Fruit fly (Drosophila melanogaster): ENCODE results near the gene yata.

The yata gene

dm6 chr3R:29778139-29778984 is 29.3 kb downstream of the yata start (continued):
- TF ChIP-seq CG8290 (GFP tag; optimal IDR thresholded peaks at IDR 0.05) (no peak), CG8290 (tag; optimal IDR thresholded peaks at IDR 0.05) (peak in 1 of 2 experiments; percentile 35), tna (GFP tag; IDR thresholded peaks at IDR 0.05; ENCODE audit: partially characterized antibody) (peak; percentile 41; the same call in 1 of the 2 replicates), Hr78 (GFP tag; optimal IDR thresholded peaks at IDR 0.05) (no peak), mld (GFP tag; IDR thresholded peaks at IDR 0.05; ENCODE audit: partially characterized antibody) (no peak), Antp (GFP tag; optimal IDR thresholded peaks at IDR 0.05) (no peak), CG13424 (tag; optimal IDR thresholded peaks at IDR 0.05) (no peak), CG34224 (GFP tag; IDR thresholded peaks at IDR 0.05; ENCODE audit: partially characterized antibody) (peak; percentile 15; the same call in 1 of the 3 replicates), kay (GFP tag; optimal IDR thresholded peaks at IDR 0.05) (peak; percentile 96), lilli (GFP tag; optimal IDR thresholded peaks at IDR 0.05) (no peak), CG7963 (GFP tag; IDR thresholded peaks at IDR 0.05; ENCODE audit: partially characterized antibody) (no peak), Rfx (GFP tag; IDR thresholded peaks at IDR 0.05) (no peak), Kr (GFP tag; optimal IDR thresholded peaks at IDR 0.05) (no peak), CG12769 (tag; optimal IDR thresholded peaks at IDR 0.05) (peak; percentile 69), sr (GFP tag; IDR thresholded peaks at IDR 0.05) (0 out of 3 replicates have a peak, but pooled peaks have one; percentile 21), CG14014 (GFP tag; IDR thresholded peaks at IDR 0.05) (no peak), Dfd (GFP tag; optimal IDR thresholded peaks at IDR 0.05) (no peak), bbx (GFP tag; IDR thresholded peaks at IDR 0.05; ENCODE audit: partially characterized antibody) (peak; percentile 60; the same call in 1 of the 2 replicates), Trl (optimal IDR thresholded peaks at IDR 0.05) (peak; percentile 5 to 29), Trl (GFP tag; optimal IDR thresholded peaks at IDR 0.05) (no peak), Doc3 (GFP tag; IDR thresholded peaks at IDR 0.05; ENCODE audit: partially characterized antibody) (no peak), z (GFP tag; IDR thresholded peaks at IDR 0.05) (peak; percentile 98), MBD-R2 (GFP tag; IDR thresholded peaks at IDR 0.05) (no peak)

dm6 chr3R:29778985-29779298 is 29.9 kb downstream of the yata start:
- peak; percentile 20 for TF ChIP-seq sug (tag; optimal IDR thresholded peaks at IDR 0.05)
- TF ChIP-seq lab (GFP tag; optimal IDR thresholded peaks at IDR 0.05), result peak; percentile 44
- no peak for TF ChIP-seq crol (GFP tag; IDR thresholded peaks at IDR 0.05)
- TF ChIP-seq CG7987 (GFP tag; optimal IDR thresholded peaks at IDR 0.05), result no peak
- peak; percentile 31; the same call in 1 of the 2 replicates for TF ChIP-seq CG11696 (GFP tag; IDR thresholded peaks at IDR 0.05)
- TF ChIP-seq dan (GFP tag; IDR thresholded peaks at IDR 0.05), result no peak
- TF ChIP-seq Pdp1 (GFP tag; optimal IDR thresholded peaks at IDR 0.05), result peak in 1 of 2 experiments; percentile 5
- TF ChIP-seq Side (GFP tag; optimal IDR thresholded peaks at IDR 0.05), result no peak
- TF ChIP-seq CG2678 (tag; optimal IDR thresholded peaks at IDR 0.05), result peak; percentile 27
- TF ChIP-seq Med (GFP tag), result peak; percentile 71
- TF ChIP-seq exex (tag; optimal IDR thresholded peaks at IDR 0.05), result peak; percentile 41
- peak; percentile 10; the same call in 1 of the 2 replicates for TF ChIP-seq unc-4 (GFP tag; IDR thresholded peaks at IDR 0.05; ENCODE audit: partially characterized antibody)
- peak; percentile 8 for TF ChIP-seq D19B (GFP tag; optimal IDR thresholded peaks at IDR 0.05)
- 0 out of 2 replicates have a peak, but pooled peaks have one; percentile 4 for TF ChIP-seq slbo (GFP tag; IDR thresholded peaks at IDR 0.05)
- peak; percentile 16; the same call in 1 of the 3 replicates for TF ChIP-seq CG11695 (GFP tag; IDR thresholded peaks at IDR 0.05)
- TF ChIP-seq CG2120 (GFP tag; optimal IDR thresholded peaks at IDR 0.05), result peak; percentile 8
- peak; percentile 22 for TF ChIP-seq CG18599 (GFP tag; optimal IDR thresholded peaks at IDR 0.05)
- peak; percentile 48 for TF ChIP-seq CG3281 (GFP tag; optimal IDR thresholded peaks at IDR 0.05)
- peak; percentile 55 for TF ChIP-seq kay (GFP tag; optimal IDR thresholded peaks at IDR 0.05)
- peak; percentile 31 for TF ChIP-seq cwo (GFP tag; optimal IDR thresholded peaks at IDR 0.05)
- TF ChIP-seq CG13624 (GFP tag; optimal IDR thresholded peaks at IDR 0.05), result no peak
- TF ChIP-seq CG7271 (tag; optimal IDR thresholded peaks at IDR 0.05), result no peak

Data from whole organism, embryonic.